Fruit fly (Drosophila melanogaster): Measurements from ENCODE around the gene SelR.

The SelR gene

dm6 chr3R:10832526-10833165 is 35.8 kb downstream of the SelR start (continued):
- TF ChIP-seq salr (GFP tag; optimal IDR thresholded peaks at IDR 0.05): peak; percentile 37 to 86
- TF ChIP-seq fd59A (GFP tag; optimal IDR thresholded peaks at IDR 0.05): peak; percentile 73
- peak; percentile 90 for TF ChIP-seq spab (GFP tag; optimal IDR thresholded peaks at IDR 0.05)
- peak; percentile 68 for TF ChIP-seq dac (GFP tag; optimal IDR thresholded peaks at IDR 0.05)
- peak; percentile 87 for TF ChIP-seq CG11762 (GFP tag; optimal IDR thresholded peaks at IDR 0.05; ENCODE audit: insufficient read depth)
- peak; percentile 83 for TF ChIP-seq Hr4 (GFP tag; optimal IDR thresholded peaks at IDR 0.05)
- TF ChIP-seq CG11902 (GFP tag; optimal IDR thresholded peaks at IDR 0.05): peak; percentile 49
- TF ChIP-seq dsx (GFP tag; optimal IDR thresholded peaks at IDR 0.05; ENCODE audit: poor library complexity, severe bottlenecking): peak; percentile 90
- TF ChIP-seq achi (GFP tag; optimal IDR thresholded peaks at IDR 0.05): peak; percentile 73
- TF ChIP-seq CG9139 (GFP tag; optimal IDR thresholded peaks at IDR 0.05): peak; percentile 83
- TF ChIP-seq Gug (GFP tag; IDR thresholded peaks at IDR 0.05): peak; percentile 88
- TF ChIP-seq acj6 (GFP tag; optimal IDR thresholded peaks at IDR 0.05): peak; percentile 60
- TF ChIP-seq vri (GFP tag; optimal IDR thresholded peaks at IDR 0.05): no peak
- TF ChIP-seq OdsH (GFP tag; optimal IDR thresholded peaks at IDR 0.05): peak; percentile 76
- TF ChIP-seq Smox (GFP tag; optimal IDR thresholded peaks at IDR 0.05): no peak
- peak; percentile 97 for TF ChIP-seq CG6163 (GFP tag; IDR thresholded peaks at IDR 0.05)
- TF ChIP-seq CG32006 (GFP tag; optimal IDR thresholded peaks at IDR 0.05): peak; percentile 88
- TF ChIP-seq Blimp-1 (GFP tag; optimal IDR thresholded peaks at IDR 0.05): no peak
- no peak for TF ChIP-seq Hr39 (GFP tag; optimal IDR thresholded peaks at IDR 0.05)
- TF ChIP-seq CG6808 (GFP tag; optimal IDR thresholded peaks at IDR 0.05): peak; percentile 93
- TF ChIP-seq CG11294 (GFP tag; IDR thresholded peaks at IDR 0.05): peak; percentile 87
- peak; percentile 92 for TF ChIP-seq CG3032 (tag; optimal IDR thresholded peaks at IDR 0.05)
- peak; percentile 9 for TF ChIP-seq Met (GFP tag; optimal IDR thresholded peaks at IDR 0.05)
- no peak for TF ChIP-seq Sox102F (GFP tag; optimal IDR thresholded peaks at IDR 0.05)
- TF ChIP-seq esn (GFP tag; optimal IDR thresholded peaks at IDR 0.05): no peak
- peak; percentile 91 for TF ChIP-seq CG6276 (GFP tag; optimal IDR thresholded peaks at IDR 0.05)
- TF ChIP-seq Ets21C (GFP tag; optimal IDR thresholded peaks at IDR 0.05): no peak
- TF ChIP-seq Sox14 (GFP tag; optimal IDR thresholded peaks at IDR 0.05): peak; percentile 62
- TF ChIP-seq topi (GFP tag; optimal IDR thresholded peaks at IDR 0.05): peak; percentile 48
- no peak for TF ChIP-seq fkh (GFP tag; optimal IDR thresholded peaks at IDR 0.05)

DNA sequence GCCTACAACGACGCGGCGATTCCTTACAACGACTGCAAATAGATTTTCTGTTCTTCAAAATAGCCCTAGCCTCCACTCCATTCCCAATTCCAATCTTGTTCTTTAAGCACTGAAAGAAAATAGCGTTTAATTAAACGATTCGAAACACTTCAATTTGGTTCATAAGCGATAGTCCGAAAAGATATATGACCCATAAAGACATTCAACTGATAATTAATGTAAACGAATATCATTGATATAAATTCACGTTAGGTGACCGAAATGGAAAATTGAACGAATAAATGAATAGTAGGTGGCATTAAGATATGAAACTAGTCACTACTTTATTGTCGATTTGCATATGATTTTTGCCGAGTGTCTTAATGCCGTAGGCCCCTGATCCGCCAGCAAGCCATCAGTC is 38.7 kb downstream of the SelR start:
- TF ChIP-seq CG7368 (GFP tag; optimal IDR thresholded peaks at IDR 0.05) (no peak), salr (GFP tag; optimal IDR thresholded peaks at IDR 0.05) (peak; percentile 24 to 43), pdm3 (GFP tag; optimal IDR thresholded peaks at IDR 0.05) (peak; percentile 34), Hr38 (GFP tag; optimal IDR thresholded peaks at IDR 0.05) (no peak), svp (GFP tag) (no peak), CG11762 (GFP tag; optimal IDR thresholded peaks at IDR 0.05; ENCODE audit: insufficient read depth) (no peak), OdsH (GFP tag; optimal IDR thresholded peaks at IDR 0.05) (peak; percentile 24), Blimp-1 (GFP tag; optimal IDR thresholded peaks at IDR 0.05) (no peak), Sox14 (GFP tag; optimal IDR thresholded peaks at IDR 0.05) (peak; percentile 48), CG10669 (GFP tag; optimal IDR thresholded peaks at IDR 0.05) (peak; percentile 69), Ets96B (tag; optimal IDR thresholded peaks at IDR 0.05) (peak; percentile 74), CG6792 (GFP tag; optimal IDR thresholded peaks at IDR 0.05) (no peak), fkh (GFP tag; optimal IDR thresholded peaks at IDR 0.05) (no peak), Gug (GFP tag; IDR thresholded peaks at IDR 0.05) (no peak), fd59A (GFP tag; optimal IDR thresholded peaks at IDR 0.05) (peak; percentile 66), CG32006 (GFP tag; optimal IDR thresholded peaks at IDR 0.05) (peak; percentile 47), cyc (GFP tag; optimal IDR thresholded peaks at IDR 0.05) (no peak), CG3919 (GFP tag; optimal IDR thresholded peaks at IDR 0.05) (peak; percentile 30), CG9139 (GFP tag; optimal IDR thresholded peaks at IDR 0.05) (peak; percentile 8), CG10631 (GFP tag; optimal IDR thresholded peaks at IDR 0.05) (peak; percentile 58), CG8119 (GFP tag; IDR thresholded peaks at IDR 0.05) (0 out of 3 replicates have a peak, but pooled peaks have one; percentile 15), CG31627 (GFP tag; optimal IDR thresholded peaks at IDR 0.05) (no peak), spab (GFP tag; optimal IDR thresholded peaks at IDR 0.05) (peak; percentile 57), Eip78C (GFP tag) (peak; percentile 88), CG1621 (tag; optimal IDR thresholded peaks at IDR 0.05) (peak; percentile 51), CG6163 (GFP tag; IDR thresholded peaks at IDR 0.05) (0 out of 3 replicates have a peak, but pooled peaks have one; percentile 35), dac (GFP tag; optimal IDR thresholded peaks at IDR 0.05) (no peak), Eip75B (GFP tag; optimal IDR thresholded peaks at IDR 0.05) (peak; percentile 56), ss (GFP tag; optimal IDR thresholded peaks at IDR 0.05) (peak; percentile 55 to 61), achi (GFP tag; optimal IDR thresholded peaks at IDR 0.05) (peak; percentile 31), CG8632 (GFP tag; optimal IDR thresholded peaks at IDR 0.05) (no peak), Hr4 (GFP tag; optimal IDR thresholded peaks at IDR 0.05) (no peak), dsx (GFP tag; optimal IDR thresholded peaks at IDR 0.05; ENCODE audit: poor library complexity, severe bottlenecking) (peak; percentile 45), CG6808 (GFP tag; optimal IDR thresholded peaks at IDR 0.05) (peak; percentile 81)

All from whole organism, prepupa.